Fruit fly (Drosophila melanogaster) whole organism, pupa: ENCODE measurements around the gene Vinc.

Source experiments
- CG10348 ChIP-seq: fragments of 200-800 bp; sonication (Bioruptor generic); IDR thresholded peaks from 2 replicates; pipeline ENCODE4 v1.3.6; 2022; ENCODE audit warnings: missing biosample characterization, missing genetic modification characterization
- CG32121 ChIP-seq: fragments of 200-800 bp; sonication (Bioruptor generic); IDR thresholded peaks from 2 replicates; pipeline ENCODE4 v1.3.6; 2022; ENCODE audit warnings: missing biosample characterization, missing genetic modification characterization
- CG34367 ChIP-seq: fragments of 200-800 bp; sonication (Bioruptor generic); optimal IDR thresholded peaks from 2 replicates; lab custom pipeline; 2018; ENCODE audit warnings: missing biosample characterization, mild to moderate bottlenecking, missing genetic modification characterization
- CG8159 ChIP-seq: fragments of 200-800 bp; sonication (Bioruptor generic); optimal IDR thresholded peaks from 3 replicates; lab custom pipeline; 2018; ENCODE audit warnings: missing biosample characterization, mild to moderate bottlenecking, missing genetic modification characterization, moderate library complexity
- Ets98B ChIP-seq: fragments of 200-800 bp; sonication (Bioruptor generic); IDR thresholded peaks from 2 replicates; pipeline ENCODE4 v1.3.6; 2022; ENCODE audit warnings: missing biosample characterization, missing genetic modification characterization
- Pif1A ChIP-seq: fragments of 200-800 bp; sonication (Bioruptor generic); optimal IDR thresholded peaks from 3 replicates; lab custom pipeline; 2016; ENCODE audit warnings: missing biosample characterization, missing genetic modification characterization
- Pif1B ChIP-seq: fragments of 200-800 bp; sonication (Bioruptor generic); optimal IDR thresholded peaks from 3 replicates; lab custom pipeline; 2016; ENCODE audit warnings: missing biosample characterization, missing genetic modification characterization

DNA sequence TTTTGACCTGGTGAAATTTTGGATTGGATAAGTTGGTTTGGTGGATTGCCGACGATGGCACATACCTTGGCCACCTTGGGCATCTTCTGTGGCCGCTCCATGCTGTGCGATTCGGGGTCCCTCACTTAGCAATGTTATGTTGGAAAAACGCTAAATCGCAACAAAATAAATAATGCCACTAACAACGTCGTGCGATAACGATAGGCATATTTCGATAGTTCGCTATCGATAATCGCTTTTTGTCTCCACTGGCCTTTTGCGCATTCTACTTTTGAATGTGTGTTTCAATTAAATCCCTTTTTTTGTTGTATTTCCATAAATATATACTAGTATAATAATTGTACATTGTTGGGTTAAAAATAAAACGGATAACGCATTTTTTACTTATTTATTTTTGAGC is 27.4 kb upstream of the Vinc start, which contains the start of gene crn:
- TF ChIP-seq CG32121 (GFP tag; lab: Robert Waterston, UW) (no peak), CG34367 (tag; lab: Kevin White, UChicago) (no peak), CG8159 (tag; lab: Kevin White, UChicago) (no peak), Ets98B (GFP tag; lab: Robert Waterston, UW) (no peak), Pif1B (GFP tag; lab: Kevin White, UChicago) (no peak), CG10348 (GFP tag; lab: Robert Waterston, UW) (no peak), Pif1A (GFP tag; lab: Kevin White, UChicago) (no peak)
